Worm (Caenorhabditis elegans) whole organism, L4 larva: ENCODE measurements around the gene Y24D9A.7.

Experiments used
- ZK546.5 ChIP-seq, 2 experiments: sonication (generic microtip); optimal IDR thresholded peaks; 2 replicates each; lab custom pipeline; 2017; ENCODE audit warnings: missing biosample characterization in 2 of 2, missing genetic modification characterization in 2 of 2
- ctbp-1 ChIP-seq: fragments of 200-800 bp; sonication (Bioruptor generic); IDR thresholded peaks from 2 replicates; pipeline ENCODE4 v1.3.6; 2022; ENCODE audit warnings: missing genetic modification reagents, missing genetic modification characterization, missing compliant biosample characterization
- mep-1 ChIP-seq: fragments of 150-350 bp; sonication (generic microtip); optimal IDR thresholded peaks from 3 replicates; lab custom pipeline; 2014; ENCODE audit warnings: missing biosample characterization, missing genetic modification characterization
- nhr-11 ChIP-seq: fragments of 150-350 bp; optimal IDR thresholded peaks from 2 replicates; lab custom pipeline; 2014; ENCODE audit warnings: missing biosample characterization, missing genetic modification characterization
- zfp-2 ChIP-seq: sonication (generic microtip); optimal IDR thresholded peaks from 2 replicates; lab custom pipeline; 2016; ENCODE audit warnings: mild to moderate bottlenecking, missing genetic modification characterization, missing compliant biosample characterization

- no peak for TF ChIP-seq ZK546.5 (tag; optimal IDR thresholded peaks at IDR 0.05; lab: Kevin White, UChicago)
- no peak for TF ChIP-seq ctbp-1 (GFP tag; lab: Robert Waterston, UW)
- no peak for TF ChIP-seq mep-1 (tag; lab: Kevin White, UChicago)
- TF ChIP-seq zfp-2 (tag; lab: Kevin White, UChicago): no peak
- no peak for TF ChIP-seq nhr-11 (tag; lab: Kevin White, UChicago)
Observed at ce11 chrIV:4398890-4399289, 6.1 kb downstream of the Y24D9A.7 start.
